Fruit fly (Drosophila melanogaster) whole organism, pupa: Measurements from ENCODE around the gene ScpX.

Experiments
- CG8159 ChIP-seq: fragments of 200-800 bp; sonication (Bioruptor generic); optimal IDR thresholded peaks from 3 replicates; lab custom pipeline; 2018; ENCODE audit warnings: missing biosample characterization, mild to moderate bottlenecking, missing genetic modification characterization, moderate library complexity
- CG8301 ChIP-seq: fragments of 200-800 bp; sonication (Bioruptor generic); optimal IDR thresholded peaks from 2 replicates; lab custom pipeline; 2018; ENCODE audit warnings: missing biosample characterization, mild to moderate bottlenecking, missing genetic modification characterization
- EcR ChIP-seq: fragments of 200-800 bp; sonication (Bioruptor generic); optimal IDR thresholded peaks from 3 replicates; lab custom pipeline; 2019; ENCODE audit warnings: missing biosample characterization, missing genetic modification characterization, mild to moderate bottlenecking, moderate library complexity, missing genetic modification reagents
- Pif1B ChIP-seq: fragments of 200-800 bp; sonication (Bioruptor generic); optimal IDR thresholded peaks from 3 replicates; lab custom pipeline; 2016; ENCODE audit warnings: missing biosample characterization, missing genetic modification characterization

DNA sequence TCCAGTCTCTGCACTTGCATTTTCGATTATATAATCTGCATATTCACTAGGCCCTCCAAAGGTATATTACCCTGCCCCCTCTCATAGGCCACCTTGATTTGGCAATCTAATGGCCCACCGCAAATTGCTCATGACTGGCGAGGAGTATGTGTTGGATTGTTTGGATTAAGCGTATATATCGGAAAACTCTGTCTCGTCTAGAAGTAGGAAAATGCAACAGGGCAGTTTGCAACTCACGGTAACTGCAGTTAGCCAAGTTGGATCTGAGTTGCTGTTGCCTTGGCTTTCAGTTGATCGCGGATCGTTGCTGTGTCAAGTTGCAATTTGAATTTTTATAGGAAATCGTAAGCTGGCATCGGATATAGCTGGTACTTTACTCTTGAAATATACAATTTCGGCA, 12.0 kb upstream of the ScpX start, which contains the start of gene Ugt36F1:
- TF ChIP-seq CG8159 (tag; lab: Kevin White, UChicago) (no peak), CG8301 (tag; lab: Kevin White, UChicago) (no peak), Pif1B (GFP tag; lab: Kevin White, UChicago) (no peak), EcR (GFP tag; lab: Kevin White, UChicago) (no peak)
